Fruit fly (Drosophila melanogaster): ENCODE results near the gene wts.
A peak's percentile ranks its signal among the peaks of the same experiment; 100 is the strongest.

wts gene

dm6 chr3R:30775249-30775648, 31.2 kb downstream of the wts start (continued):
- TF ChIP-seq chif (GFP tag; optimal IDR thresholded peaks at IDR 0.05) (peak in 1 of 2 experiments; percentile 26), CG34376 (GFP tag; optimal IDR thresholded peaks at IDR 0.05) (no peak), Hsf (GFP tag; optimal IDR thresholded peaks at IDR 0.05) (peak; percentile 31), seq (GFP tag; IDR thresholded peaks at IDR 0.05) (0 out of 2 replicates have a peak, but pooled peaks have one; percentile 17), pan (optimal IDR thresholded peaks at IDR 0.05) (no peak), pan (GFP tag; optimal IDR thresholded peaks at IDR 0.05 in 1 of 2, IDR thresholded peaks at IDR 0.05 in 1 of 2) (peak in 1 of 2 experiments; percentile 20), zf30C (GFP tag; optimal IDR thresholded peaks at IDR 0.05) (peak; percentile 19), gem (tag; optimal IDR thresholded peaks at IDR 0.05) (peak; percentile 50), sens (GFP tag) (peak; percentile 85), esg (GFP tag; conservative IDR thresholded peaks at IDR 0.05) (no peak), pum (GFP tag; optimal IDR thresholded peaks at IDR 0.05) (peak; percentile 4), cad (GFP tag; optimal IDR thresholded peaks at IDR 0.05) (no peak), zfh2 (GFP tag; optimal IDR thresholded peaks at IDR 0.05) (no peak), CG11695 (GFP tag; IDR thresholded peaks at IDR 0.05) (no peak), vvl (GFP tag; IDR thresholded peaks at IDR 0.05) (0 out of 2 replicates have a peak, but pooled peaks have one; percentile 38), fd3F (GFP tag; optimal IDR thresholded peaks at IDR 0.05) (no peak), jigr1 (GFP tag; IDR thresholded peaks at IDR 0.05) (no peak), ara (GFP tag; IDR thresholded peaks at IDR 0.05) (peak; percentile 18; the same call in 1 of the 2 replicates), CG30403 (GFP tag; optimal IDR thresholded peaks at IDR 0.05) (peak; percentile 9), cato (GFP tag; optimal IDR thresholded peaks at IDR 0.05; ENCODE audit: borderline replicate concordance) (no peak), unpg (GFP tag; optimal IDR thresholded peaks at IDR 0.05) (peak; percentile 22), Lhr (GFP tag; optimal IDR thresholded peaks at IDR 0.05) (no peak), bab2 (GFP tag; optimal IDR thresholded peaks at IDR 0.05) (no peak), CG4360 (GFP tag; IDR thresholded peaks at IDR 0.05) (peak; percentile 33; the same call in 1 of the 2 replicates), nmo (GFP tag; optimal IDR thresholded peaks at IDR 0.05) (no peak), CG2120 (GFP tag; optimal IDR thresholded peaks at IDR 0.05) (peak; percentile 19), zfh1 (GFP tag; IDR thresholded peaks at IDR 0.05) (peak; percentile 57), CG8765 (GFP tag; IDR thresholded peaks at IDR 0.05) (no peak), pho (GFP tag; optimal IDR thresholded peaks at IDR 0.05) (no peak), CG7839 (tag; optimal IDR thresholded peaks at IDR 0.05) (no peak), tio (GFP tag; optimal IDR thresholded peaks at IDR 0.05) (peak; percentile 24), CG42726 (GFP tag; IDR thresholded peaks at IDR 0.05; ENCODE audit: partially characterized antibody) (no peak), Ets65A (GFP tag) (peak; percentile 74), Ptx1 (GFP tag; IDR thresholded peaks at IDR 0.05) (0 out of 2 replicates have a peak, but pooled peaks have one; percentile 6), Med (GFP tag) (peak; percentile 74), CG8281 (tag; optimal IDR thresholded peaks at IDR 0.05) (no peak), scrt (GFP tag; optimal IDR thresholded peaks at IDR 0.05) (no peak), CG9876 (GFP tag; optimal IDR thresholded peaks at IDR 0.05) (no peak), tll (GFP tag; optimal IDR thresholded peaks at IDR 0.05) (no peak), pfk (GFP tag; optimal IDR thresholded peaks at IDR 0.05) (no peak), CG12391 (tag; optimal IDR thresholded peaks at IDR 0.05) (peak; percentile 2), dysf (GFP tag; IDR thresholded peaks at IDR 0.05) (0 out of 3 replicates have a peak, but pooled peaks have one; percentile 6), PHDP (tag; optimal IDR thresholded peaks at IDR 0.05) (peak; percentile 30), Lpt (GFP tag; optimal IDR thresholded peaks at IDR 0.05) (no peak), stwl (tag; optimal IDR thresholded peaks at IDR 0.05) (no peak), row (GFP tag; IDR thresholded peaks at IDR 0.05) (peak; percentile 47; the same call in 1 of the 3 replicates), Sox102F (GFP tag; optimal IDR thresholded peaks at IDR 0.05) (peak; percentile 21), CG11723 (GFP tag; optimal IDR thresholded peaks at IDR 0.05) (no peak), TFAM (GFP tag; optimal IDR thresholded peaks at IDR 0.05) (no peak), dati (GFP tag; IDR thresholded peaks at IDR 0.05) (no peak), CG9797 (GFP tag; optimal IDR thresholded peaks at IDR 0.05) (no peak)

Data from whole organism, embryonic.